Worm (Caenorhabditis elegans): Measurements from ENCODE around the gene gst-17.

gst-17 gene

DNA sequence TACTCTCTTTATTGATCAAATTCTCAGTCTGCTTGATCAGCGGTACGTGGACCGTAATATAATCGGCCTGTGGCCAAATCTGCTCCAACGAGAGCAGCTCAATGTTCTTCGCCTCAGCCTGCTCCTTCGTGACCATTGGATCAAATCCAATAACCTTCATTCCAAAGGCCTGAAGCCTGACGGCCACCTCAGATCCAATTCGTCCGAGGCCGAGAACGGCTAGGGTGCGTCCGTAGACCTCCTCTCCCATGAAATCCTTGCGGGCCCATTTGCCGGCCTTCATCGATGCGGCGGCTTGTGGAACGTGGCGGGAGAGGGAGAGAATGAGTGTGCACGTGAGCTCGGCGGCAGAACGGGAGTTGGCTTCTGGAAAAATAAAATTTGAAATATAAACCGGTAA, 6.9 kb upstream of the gst-17 start:
- TF ChIP-seq klf-2 (GFP tag; conservative IDR thresholded peaks at IDR 0.05) (no peak), med-1 (GFP tag; optimal IDR thresholded peaks at IDR 0.05; ENCODE audit: insufficient read depth) (no peak), ref-1 (GFP tag; conservative IDR thresholded peaks at IDR 0.05) (no peak), tab-1 (GFP tag; IDR thresholded peaks at IDR 0.05) (no peak), flt-1 (GFP tag; IDR thresholded peaks at IDR 0.05) (no peak), T22C8.4 (GFP tag; IDR thresholded peaks at IDR 0.05) (no peak), ztf-23 (GFP tag; IDR thresholded peaks at IDR 0.05) (no peak), cog-1 (tag; optimal IDR thresholded peaks at IDR 0.05) (no peak), ztf-29 (GFP tag; IDR thresholded peaks at IDR 0.05) (no peak)

DNA sequence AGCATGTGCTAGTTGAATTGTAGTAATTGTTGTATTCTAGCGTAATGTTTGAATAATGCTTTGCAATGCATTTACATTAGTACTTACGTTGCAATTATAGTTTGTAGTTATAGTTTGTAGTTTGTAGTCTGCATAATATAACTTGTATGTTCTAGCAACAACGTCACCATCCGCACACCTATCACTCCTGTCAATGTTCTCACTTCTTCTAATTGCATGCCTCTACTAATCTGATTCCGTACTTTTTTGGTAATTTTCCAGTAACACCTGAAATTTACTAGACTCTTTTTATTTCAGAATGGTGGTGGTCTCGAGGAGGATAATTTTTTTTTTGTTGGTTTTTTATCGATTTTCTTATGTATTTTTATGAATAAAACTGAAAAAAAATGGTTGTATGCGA, 6.0 kb upstream of the gst-17 start:
- TF ChIP-seq flt-1 (GFP tag; IDR thresholded peaks at IDR 0.05) (no peak), ref-1 (GFP tag; conservative IDR thresholded peaks at IDR 0.05) (no peak), klf-2 (GFP tag; conservative IDR thresholded peaks at IDR 0.05) (no peak), cog-1 (tag; optimal IDR thresholded peaks at IDR 0.05) (no peak), T22C8.4 (GFP tag; IDR thresholded peaks at IDR 0.05) (no peak), tab-1 (GFP tag; IDR thresholded peaks at IDR 0.05) (no peak), med-1 (GFP tag; optimal IDR thresholded peaks at IDR 0.05; ENCODE audit: insufficient read depth) (no peak), ztf-29 (GFP tag; IDR thresholded peaks at IDR 0.05) (no peak), ztf-23 (GFP tag; IDR thresholded peaks at IDR 0.05) (no peak)

DNA sequence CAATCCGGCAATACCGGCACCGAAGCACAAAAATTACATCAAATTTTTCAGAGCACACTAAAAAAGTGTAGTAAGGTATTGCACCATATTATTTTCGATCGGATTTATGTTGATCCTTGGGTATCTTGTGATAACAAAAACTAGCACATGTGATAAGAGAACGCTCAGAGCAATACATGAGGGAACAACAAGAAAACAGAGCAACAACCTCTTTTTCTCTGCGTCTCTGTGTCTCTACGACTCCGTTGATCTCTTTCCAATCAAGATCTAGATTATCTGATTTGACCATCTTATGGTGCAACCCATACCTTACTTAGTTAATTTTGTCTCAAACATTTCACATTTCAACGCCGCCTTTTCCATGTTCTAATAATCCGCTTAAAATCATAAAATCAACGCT, 1.6 kb upstream of the gst-17 start, which contains the start of gene tag-10:
Gene tag-10 (plus strand): TSS at position 347 of the 400 bp plus-strand sequence.
- no peak for TF ChIP-seq cog-1 (tag; optimal IDR thresholded peaks at IDR 0.05)
- no peak for TF ChIP-seq klf-2 (GFP tag; conservative IDR thresholded peaks at IDR 0.05)
- TF ChIP-seq T22C8.4 (GFP tag; IDR thresholded peaks at IDR 0.05) = no peak
- no peak for TF ChIP-seq tab-1 (GFP tag; IDR thresholded peaks at IDR 0.05)
- no peak for TF ChIP-seq med-1 (GFP tag; optimal IDR thresholded peaks at IDR 0.05; ENCODE audit: insufficient read depth)
- no peak for TF ChIP-seq flt-1 (GFP tag; IDR thresholded peaks at IDR 0.05)
- no peak for TF ChIP-seq ref-1 (GFP tag; conservative IDR thresholded peaks at IDR 0.05)
- no peak for TF ChIP-seq ztf-23 (GFP tag; IDR thresholded peaks at IDR 0.05)
- no peak for TF ChIP-seq ztf-29 (GFP tag; IDR thresholded peaks at IDR 0.05)

DNA sequence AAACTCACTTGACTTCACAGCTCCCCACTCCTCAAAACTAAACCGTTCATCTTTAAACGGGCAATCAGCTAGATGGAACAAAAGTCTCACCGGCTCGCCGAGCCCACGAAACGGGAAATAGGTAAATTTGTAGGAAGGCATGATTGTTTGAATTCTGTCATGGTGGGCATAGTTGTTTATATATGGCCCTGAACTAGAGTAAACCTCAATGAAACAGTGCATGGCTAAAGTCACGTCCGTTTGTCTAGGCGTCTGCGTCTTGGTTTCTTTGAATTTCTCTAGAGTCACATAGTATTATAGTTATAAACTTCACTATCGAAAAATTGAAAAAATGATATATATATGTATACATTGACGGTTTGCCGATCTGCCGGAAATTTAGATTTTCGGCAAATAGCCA, 3.6 kb downstream of the gst-17 start, which contains the start of gene gst-19:
Gene gst-19 (minus strand): TSS at position 145 of the 400 bp plus-strand sequence.
- TF ChIP-seq med-1 (GFP tag; optimal IDR thresholded peaks at IDR 0.05; ENCODE audit: insufficient read depth) (no peak), cog-1 (tag; optimal IDR thresholded peaks at IDR 0.05) (no peak)

DNA sequence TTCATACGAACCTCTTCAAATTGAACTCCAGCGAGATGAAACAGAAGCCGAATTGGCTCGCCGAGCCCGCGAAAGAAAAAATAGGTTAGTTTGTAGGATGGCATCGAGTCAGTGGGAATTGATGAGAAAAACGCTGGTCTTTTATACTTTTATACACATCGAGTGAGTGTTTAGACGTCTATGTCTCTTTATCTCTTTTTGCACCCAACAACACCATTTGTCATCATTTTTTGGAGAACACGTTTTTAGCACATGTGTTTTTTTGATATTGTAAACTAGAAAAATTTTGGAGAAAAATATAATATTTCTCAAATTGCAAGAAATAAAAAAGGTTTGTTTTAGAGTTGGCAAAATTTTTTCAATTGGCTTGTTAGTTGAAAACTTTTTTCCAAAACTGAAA, 6.3 kb downstream of the gst-17 start, which contains the start of gene gst-16:
Gene gst-16 (minus strand): TSS at position 111 of the 400 bp plus-strand sequence.
- TF ChIP-seq T22C8.4 (GFP tag; IDR thresholded peaks at IDR 0.05) (no peak), ztf-29 (GFP tag; IDR thresholded peaks at IDR 0.05) (no peak), med-1 (GFP tag; optimal IDR thresholded peaks at IDR 0.05; ENCODE audit: insufficient read depth) (no peak), klf-2 (GFP tag; conservative IDR thresholded peaks at IDR 0.05) (no peak), ref-1 (GFP tag; conservative IDR thresholded peaks at IDR 0.05) (no peak), cog-1 (tag; optimal IDR thresholded peaks at IDR 0.05) (no peak), flt-1 (GFP tag; IDR thresholded peaks at IDR 0.05) (no peak), tab-1 (GFP tag; IDR thresholded peaks at IDR 0.05) (no peak)

DNA sequence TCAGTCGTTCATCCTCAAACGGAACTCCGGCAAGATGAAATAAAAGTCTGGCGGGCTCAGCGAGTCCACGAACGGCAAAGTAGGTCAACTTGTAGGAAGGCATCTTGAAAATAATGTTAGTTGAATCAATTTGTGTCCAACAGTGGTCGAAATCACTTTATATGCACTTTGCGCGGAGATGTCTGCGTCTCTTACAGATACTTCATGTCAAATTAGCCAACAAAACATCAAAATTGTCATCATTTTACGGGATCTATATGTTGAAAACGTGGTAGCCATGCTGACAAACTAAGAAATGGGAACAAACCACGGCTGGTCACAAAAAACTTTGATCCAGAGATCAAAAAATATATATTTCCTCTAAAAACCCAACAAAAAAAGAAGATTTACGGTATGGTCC, 12.8 kb downstream of the gst-17 start, which contains the start of gene gst-12:
Gene gst-12 (minus strand): TSS at position 254 of the 400 bp plus-strand sequence.
- TF ChIP-seq ztf-23 (GFP tag; IDR thresholded peaks at IDR 0.05) (no peak), ztf-29 (GFP tag; IDR thresholded peaks at IDR 0.05) (no peak), ref-1 (GFP tag; conservative IDR thresholded peaks at IDR 0.05) (no peak), flt-1 (GFP tag; IDR thresholded peaks at IDR 0.05) (no peak), T22C8.4 (GFP tag; IDR thresholded peaks at IDR 0.05) (no peak), klf-2 (GFP tag; conservative IDR thresholded peaks at IDR 0.05) (no peak)

DNA sequence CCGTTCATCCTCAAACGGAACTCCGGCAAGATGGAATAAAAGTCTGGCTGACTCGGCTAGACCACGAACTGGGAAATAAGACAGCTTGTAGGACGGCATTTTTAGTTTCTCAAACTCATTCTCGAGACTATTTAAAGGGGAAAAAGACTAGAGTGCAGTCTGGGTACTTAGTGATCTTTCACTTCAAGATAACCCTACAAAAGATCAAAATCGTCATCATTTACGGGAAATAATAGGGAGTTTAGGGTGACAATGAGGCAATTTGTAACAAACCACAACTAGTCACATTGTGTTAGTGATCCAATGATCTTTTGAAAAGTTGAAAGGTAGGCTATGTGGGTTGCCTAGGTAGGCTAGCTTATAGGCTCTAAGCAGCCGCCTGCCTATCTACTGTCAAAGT, 14.6 kb downstream of the gst-17 start, which contains the start of gene gst-14:
Gene gst-14 (minus strand): TSS at position 101 of the 400 bp plus-strand sequence.
- no peak for TF ChIP-seq tab-1 (GFP tag; IDR thresholded peaks at IDR 0.05)
- TF ChIP-seq klf-2 (GFP tag; conservative IDR thresholded peaks at IDR 0.05) = no peak
- no peak for TF ChIP-seq ref-1 (GFP tag; conservative IDR thresholded peaks at IDR 0.05)
- no peak for TF ChIP-seq T22C8.4 (GFP tag; IDR thresholded peaks at IDR 0.05)
- TF ChIP-seq med-1 (GFP tag; optimal IDR thresholded peaks at IDR 0.05; ENCODE audit: insufficient read depth) = no peak
- TF ChIP-seq flt-1 (GFP tag; IDR thresholded peaks at IDR 0.05) = no peak

DNA sequence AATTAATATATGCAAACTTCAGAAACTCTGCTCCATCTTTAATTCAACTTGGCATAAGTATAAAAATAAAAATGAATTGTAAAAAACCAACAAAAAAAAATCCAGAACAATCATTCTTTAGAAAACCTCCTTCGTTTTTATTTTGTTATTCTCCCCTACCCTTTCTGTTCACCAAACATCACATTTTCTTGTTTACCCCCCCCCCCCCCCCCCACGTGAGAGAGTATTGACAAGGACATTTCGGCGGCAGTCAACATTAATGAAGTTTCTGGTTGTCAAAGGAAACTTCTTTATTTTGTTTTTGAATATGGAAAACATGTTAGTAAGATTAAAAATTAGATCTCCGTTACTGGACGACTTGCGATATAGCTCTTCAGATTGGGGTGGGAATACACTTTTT, 16.1 kb downstream of the gst-17 start:
- no peak for TF ChIP-seq ztf-23 (GFP tag; IDR thresholded peaks at IDR 0.05)
- TF ChIP-seq tab-1 (GFP tag; IDR thresholded peaks at IDR 0.05) = no peak
- TF ChIP-seq klf-2 (GFP tag; conservative IDR thresholded peaks at IDR 0.05) = no peak
- no peak for TF ChIP-seq ztf-29 (GFP tag; IDR thresholded peaks at IDR 0.05)
- no peak for TF ChIP-seq cog-1 (tag; optimal IDR thresholded peaks at IDR 0.05)
- no peak for TF ChIP-seq T22C8.4 (GFP tag; IDR thresholded peaks at IDR 0.05)
- no peak for TF ChIP-seq med-1 (GFP tag; optimal IDR thresholded peaks at IDR 0.05; ENCODE audit: insufficient read depth)
- no peak for TF ChIP-seq ref-1 (GFP tag; conservative IDR thresholded peaks at IDR 0.05)
- no peak for TF ChIP-seq flt-1 (GFP tag; IDR thresholded peaks at IDR 0.05)

DNA sequence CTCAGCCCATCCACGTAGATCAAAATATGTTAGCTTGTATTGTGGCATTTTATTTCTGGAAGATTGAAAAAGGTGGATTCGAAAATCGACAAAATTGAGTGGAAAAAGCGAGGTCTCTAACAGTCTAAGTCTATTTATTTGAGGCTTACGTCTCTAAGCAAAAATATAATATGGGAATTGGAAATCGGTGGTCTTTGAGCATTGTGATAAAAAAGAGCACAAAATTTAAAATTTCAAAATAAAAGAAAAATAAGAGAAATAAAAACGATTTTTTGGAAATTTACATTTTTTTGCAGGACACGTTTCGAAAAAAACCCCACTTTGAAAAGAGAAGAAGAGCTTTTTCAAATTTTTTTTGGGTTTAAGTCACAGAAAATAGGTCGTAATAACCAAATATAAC, 17.5 kb downstream of the gst-17 start, which contains the start of gene gst-15:
Gene gst-15 (minus strand): TSS at position 101 of the 400 bp plus-strand sequence.
- TF ChIP-seq tab-1 (GFP tag; IDR thresholded peaks at IDR 0.05) (no peak), ztf-23 (GFP tag; IDR thresholded peaks at IDR 0.05) (no peak), ztf-29 (GFP tag; IDR thresholded peaks at IDR 0.05) (no peak), med-1 (GFP tag; optimal IDR thresholded peaks at IDR 0.05; ENCODE audit: insufficient read depth) (no peak), ref-1 (GFP tag; conservative IDR thresholded peaks at IDR 0.05) (no peak), T22C8.4 (GFP tag; IDR thresholded peaks at IDR 0.05) (no peak), flt-1 (GFP tag; IDR thresholded peaks at IDR 0.05) (no peak), cog-1 (tag; optimal IDR thresholded peaks at IDR 0.05) (no peak), klf-2 (GFP tag; conservative IDR thresholded peaks at IDR 0.05) (no peak)

DNA sequence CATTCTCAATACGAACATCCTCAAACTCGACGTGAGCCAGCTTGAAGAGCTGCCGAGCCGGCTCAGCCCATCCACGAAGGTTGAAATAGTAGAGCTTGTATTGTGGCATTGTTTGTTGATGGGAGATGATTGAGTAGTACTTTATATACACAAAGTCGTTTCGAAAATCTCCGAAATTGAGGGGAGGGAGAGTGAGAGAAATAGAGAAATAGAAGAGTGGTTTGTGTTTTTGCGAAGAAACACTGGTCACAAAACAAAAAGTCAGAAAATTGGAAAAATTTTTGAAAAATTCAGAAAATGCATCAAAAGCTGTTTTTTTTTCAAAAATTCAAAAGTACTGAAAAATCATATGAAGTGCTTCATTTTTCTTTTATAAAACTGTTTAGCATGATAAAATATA, 19.4 kb downstream of the gst-17 start, which contains the start of gene gst-24:
Gene gst-24 (minus strand): TSS at position 181 of the 400 bp plus-strand sequence.
- TF ChIP-seq tab-1 (GFP tag; IDR thresholded peaks at IDR 0.05) = no peak
- TF ChIP-seq T22C8.4 (GFP tag; IDR thresholded peaks at IDR 0.05) = no peak
- no peak for TF ChIP-seq flt-1 (GFP tag; IDR thresholded peaks at IDR 0.05)
- TF ChIP-seq klf-2 (GFP tag; conservative IDR thresholded peaks at IDR 0.05) = no peak
- TF ChIP-seq ztf-29 (GFP tag; IDR thresholded peaks at IDR 0.05) = no peak
- no peak for TF ChIP-seq med-1 (GFP tag; optimal IDR thresholded peaks at IDR 0.05; ENCODE audit: insufficient read depth)
- TF ChIP-seq ztf-23 (GFP tag; IDR thresholded peaks at IDR 0.05) = no peak
- no peak for TF ChIP-seq ref-1 (GFP tag; conservative IDR thresholded peaks at IDR 0.05)
- no peak for TF ChIP-seq cog-1 (tag; optimal IDR thresholded peaks at IDR 0.05)

Measured in whole organism, midembryonic.